Fruit fly (Drosophila melanogaster) whole organism, wandering third instar larva: ENCODE measurements around the gene CG15818.

Experiments
- Abd-B ChIP-seq: fragments of >200 bp; optimal IDR thresholded peaks from 2 replicates; lab custom pipeline; 2017; ENCODE audit warnings: missing biosample characterization, missing genetic modification characterization
- CG32264 ChIP-seq: fragments of 200-800 bp; sonication (Bioruptor generic); optimal IDR thresholded peaks from 2 replicates; lab custom pipeline; 2016; ENCODE audit warnings: missing biosample characterization, missing genetic modification characterization
- CG9705 ChIP-seq: fragments of 200-800 bp; sonication (Bioruptor generic); optimal IDR thresholded peaks from 2 replicates; lab custom pipeline; 2018; ENCODE audit warnings: missing biosample characterization, mild to moderate bottlenecking, missing genetic modification characterization
- CrebA ChIP-seq: fragments of 200-800 bp; sonication (Bioruptor generic); optimal IDR thresholded peaks from 2 replicates; lab custom pipeline; 2016; ENCODE audit warnings: missing biosample characterization, mild to moderate bottlenecking, missing genetic modification characterization, borderline replicate concordance
- Dfd ChIP-seq: fragments of >200 bp; optimal IDR thresholded peaks from 2 replicates; lab custom pipeline; 2017; ENCODE audit warnings: missing biosample characterization, missing genetic modification characterization
- Dif ChIP-seq: fragments of 200-275, 200-300 bp; sonication (Bioruptor generic); optimal IDR thresholded peaks from 2 replicates; lab custom pipeline; 2018; ENCODE audit warnings: missing biosample characterization, missing genetic modification characterization; ENCODE audit not compliant: partially characterized antibody
- GATAd ChIP-seq: sonication (Bioruptor generic); optimal IDR thresholded peaks from 2 replicates; lab custom pipeline; 2016; ENCODE audit warnings: missing biosample characterization, missing genetic modification characterization
- HLH106 ChIP-seq: fragments of 200-800 bp; optimal IDR thresholded peaks from 3 replicates; lab custom pipeline; 2019; ENCODE audit warnings: missing biosample characterization, mild to moderate bottlenecking, missing genetic modification characterization, moderate library complexity
- Hnf4 ChIP-seq: fragments of 200-800 bp; sonication (Bioruptor generic); optimal IDR thresholded peaks from 2 replicates; lab custom pipeline; 2016; ENCODE audit warnings: missing biosample characterization, mild to moderate bottlenecking, missing genetic modification characterization
- Hr78 ChIP-seq: fragments of >200 bp; optimal IDR thresholded peaks from 2 replicates; lab custom pipeline; 2017; ENCODE audit warnings: missing biosample characterization, missing genetic modification characterization
- Hr83 ChIP-seq: fragments of 200-300 bp; sonication (Bioruptor generic); optimal IDR thresholded peaks from 2 replicates; lab custom pipeline; 2016; ENCODE audit warnings: missing biosample characterization, mild to moderate bottlenecking, missing genetic modification characterization, moderate library complexity; ENCODE audit not compliant: poor library complexity, severe bottlenecking
- Jra ChIP-seq: sonication (Bioruptor generic); optimal IDR thresholded peaks from 2 replicates; lab custom pipeline; 2016; ENCODE audit warnings: missing biosample characterization, missing genetic modification characterization
- Mio ChIP-seq: sonication (Bioruptor generic); optimal IDR thresholded peaks from 2 replicates; lab custom pipeline; 2016; ENCODE audit warnings: missing biosample characterization, missing genetic modification characterization
- Myc ChIP-seq: fragments of >200 bp; optimal IDR thresholded peaks from 2 replicates; lab custom pipeline; 2017
- N ChIP-seq: fragments of >200 bp; optimal IDR thresholded peaks from 2 replicates; lab custom pipeline; 2018; ENCODE audit warnings: missing biosample characterization, missing external identifiers, missing genetic modification characterization
- OdsH ChIP-seq: fragments of 200-800 bp; sonication (Bioruptor generic); optimal IDR thresholded peaks from 2 replicates; lab custom pipeline; 2016; ENCODE audit warnings: missing biosample characterization, mild to moderate bottlenecking, missing genetic modification characterization
- Rel ChIP-seq, 2 experiments: fragments of 200-800 bp; sonication (Bioruptor generic) in 1 of 2; optimal IDR thresholded peaks; 2 replicates in 1 of 2; 3 replicates in 1 of 2; lab custom pipeline; 2016 to 2019; ENCODE audit warnings: mild to moderate bottlenecking in 2 of 2, missing biosample characterization in 2 of 2, missing genetic modification characterization in 2 of 2, moderate library complexity in 1 of 2
- Sp1 ChIP-seq: fragments of 200-800 bp; sonication (Bioruptor generic); optimal IDR thresholded peaks from 3 replicates; lab custom pipeline; 2019; ENCODE audit warnings: missing biosample characterization, mild to moderate bottlenecking, missing genetic modification characterization, moderate library complexity
- Vsx2 ChIP-seq: fragments of 200-300, 225-300 bp; sonication (Bioruptor generic); optimal IDR thresholded peaks from 2 replicates; lab custom pipeline; 2018; ENCODE audit warnings: missing biosample characterization, missing genetic modification characterization; ENCODE audit not compliant: partially characterized antibody
- br ChIP-seq: fragments of 200-800 bp; sonication (Bioruptor generic); optimal IDR thresholded peaks from 2 replicates; lab custom pipeline; 2016; ENCODE audit warnings: missing biosample characterization, missing genetic modification characterization
- brk ChIP-seq: fragments of 200-800 bp; sonication (Bioruptor generic); optimal IDR thresholded peaks from 2 replicates; lab custom pipeline; 2016; ENCODE audit warnings: missing biosample characterization, mild to moderate bottlenecking, missing genetic modification characterization
- dl ChIP-seq, 2 experiments: fragments of 175-275, 200-275 bp in 1 of 2; fragments of 200-275 bp in 1 of 2; sonication (Bioruptor generic); optimal IDR thresholded peaks; lab custom pipeline; 2018; ENCODE audit warnings: mild to moderate bottlenecking in 2 of 2, missing biosample characterization in 2 of 2, missing genetic modification characterization in 2 of 2, moderate library complexity in 2 of 2; ENCODE audit not compliant: partially characterized antibody in 2 of 2, insufficient read depth in 1 of 2
- dmrt93B ChIP-seq: fragments of 200-800 bp; sonication (Bioruptor generic); optimal IDR thresholded peaks from 2 replicates; lab custom pipeline; 2018; ENCODE audit warnings: missing biosample characterization, mild to moderate bottlenecking, missing genetic modification characterization
- dsf ChIP-seq: sonication (Bioruptor generic); optimal IDR thresholded peaks from 2 replicates; lab custom pipeline; 2016; ENCODE audit warnings: missing biosample characterization, missing genetic modification characterization, borderline replicate concordance
- ey ChIP-seq: fragments of 200-800 bp; sonication (Bioruptor generic); optimal IDR thresholded peaks from 2 replicates; lab custom pipeline; 2016; ENCODE audit warnings: missing biosample characterization, missing genetic modification characterization
- foxo ChIP-seq, 2 experiments: fragments of 200-800 bp; sonication (Bioruptor generic); optimal IDR thresholded peaks; 2 replicates in 1 of 2; 3 replicates in 1 of 2; lab custom pipeline; 2016 to 2017; ENCODE audit warnings: missing biosample characterization in 2 of 2, missing genetic modification characterization in 2 of 2
- fru ChIP-seq: fragments of 200-800 bp; sonication (Bioruptor generic); optimal IDR thresholded peaks from 3 replicates; lab custom pipeline; 2016; ENCODE audit warnings: missing biosample characterization, mild to moderate bottlenecking, missing genetic modification characterization
- h ChIP-seq: fragments of 200-800 bp; sonication (Bioruptor generic); optimal IDR thresholded peaks from 3 replicates; lab custom pipeline; 2016; ENCODE audit warnings: missing biosample characterization, mild to moderate bottlenecking, missing genetic modification characterization
- jim ChIP-seq: fragments of 175-275, 200-325 bp; sonication (Bioruptor generic); optimal IDR thresholded peaks from 2 replicates; lab custom pipeline; 2016; ENCODE audit warnings: missing biosample characterization, mild to moderate bottlenecking, missing genetic modification characterization
- lola ChIP-seq: fragments of >200 bp; optimal IDR thresholded peaks from 2 replicates; lab custom pipeline; 2017; ENCODE audit warnings: missing biosample characterization, missing genetic modification characterization
- pan ChIP-seq: fragments of >200 bp; optimal IDR thresholded peaks from 2 replicates; lab custom pipeline; 2017
- psq ChIP-seq: fragments of 200-800 bp; sonication (Bioruptor generic); optimal IDR thresholded peaks from 3 replicates; lab custom pipeline; 2017; ENCODE audit warnings: missing biosample characterization, mild to moderate bottlenecking, missing genetic modification characterization, moderate library complexity
- rgr ChIP-seq: fragments of 200-800 bp; sonication (Bioruptor generic); optimal IDR thresholded peaks from 3 replicates; lab custom pipeline; 2016; ENCODE audit warnings: missing biosample characterization, mild to moderate bottlenecking, missing genetic modification characterization
- sage ChIP-seq: fragments of 200-800 bp; sonication (Bioruptor generic); optimal IDR thresholded peaks from 2 replicates; lab custom pipeline; 2016; ENCODE audit warnings: missing biosample characterization, mild to moderate bottlenecking, missing genetic modification characterization
- sv ChIP-seq: fragments of 200-800 bp; sonication (Bioruptor generic); optimal IDR thresholded peaks from 3 replicates; lab custom pipeline; 2016; ENCODE audit warnings: missing biosample characterization, missing genetic modification characterization
- tai ChIP-seq: sonication (Bioruptor generic); optimal IDR thresholded peaks from 2 replicates; lab custom pipeline; 2016; ENCODE audit warnings: missing biosample characterization, missing genetic modification characterization
- usp ChIP-seq: fragments of >200 bp; optimal IDR thresholded peaks from 2 replicates; lab custom pipeline; 2017; ENCODE audit warnings: missing biosample characterization, missing genetic modification characterization
- woc ChIP-seq: sonication (Bioruptor generic); optimal IDR thresholded peaks from 2 replicates; lab custom pipeline; 2016; ENCODE audit warnings: missing biosample characterization, mild to moderate bottlenecking, missing genetic modification characterization

Gene CG15818

dm6 chr2L:7420305-7421287 lies 9.9 kb downstream of the CG15818 start:
- TF ChIP-seq sv (GFP tag; lab: Kevin White, UChicago) = peak; percentile 49
- TF ChIP-seq ey = peak; percentile 91
- TF ChIP-seq Dif (GFP tag; lab: Kevin White, UChicago) = no peak
- peak; percentile 88 for TF ChIP-seq OdsH (GFP tag; lab: Kevin White, UChicago)
- no peak for TF ChIP-seq CG9705 (GFP tag; lab: Kevin White, UChicago)
- TF ChIP-seq h (GFP tag; lab: Kevin White, UChicago) = peak; percentile 90
- peak; percentile 37 for TF ChIP-seq Hr83 (GFP tag; lab: Kevin White, UChicago)
- TF ChIP-seq rgr (GFP tag; lab: Kevin White, UChicago) = peak; percentile 78
- TF ChIP-seq Abd-B = no peak
- no peak for TF ChIP-seq brk (GFP tag; lab: Kevin White, UChicago)
- TF ChIP-seq Vsx2 (GFP tag; lab: Kevin White, UChicago) = no peak
- peak in 1 of 2 experiments; percentile 89 for TF ChIP-seq foxo (GFP tag; optimal IDR thresholded peaks at IDR 0.05; lab: Kevin White, UChicago)
- TF ChIP-seq Dfd = peak; percentile 28
- TF ChIP-seq Myc (lab: Kevin White, UChicago) = no peak
- no peak for TF ChIP-seq GATAd
- peak; percentile 80 for TF ChIP-seq Hnf4 (GFP tag; lab: Kevin White, UChicago)
- peak; percentile 24 for TF ChIP-seq Rel (GFP tag; optimal IDR thresholded peaks at IDR 0.05; lab: Kevin White, UChicago)
- peak; percentile 24 for TF ChIP-seq Rel (tag; optimal IDR thresholded peaks at IDR 0.05; lab: Kevin White, UChicago)
- peak; percentile 88 for TF ChIP-seq woc
- peak; percentile 90 for TF ChIP-seq br
- TF ChIP-seq Sp1 = peak; percentile 87
- TF ChIP-seq dsf (GFP tag; lab: Kevin White, UChicago) = no peak
- TF ChIP-seq N (GFP tag; lab: Kevin White, UChicago) = no peak
- peak; percentile 85 for TF ChIP-seq CG32264
- no peak for TF ChIP-seq lola
- TF ChIP-seq sage = peak; percentile 73
- no peak for TF ChIP-seq jim (GFP tag; lab: Kevin White, UChicago)
- TF ChIP-seq Jra (GFP tag; lab: Kevin White, UChicago) = peak; percentile 45
- no peak for TF ChIP-seq usp
- TF ChIP-seq Hr78 = no peak
- peak; percentile 66 for TF ChIP-seq HLH106 (tag; lab: Kevin White, UChicago)
- peak; percentile 89 for TF ChIP-seq fru (GFP tag; lab: Kevin White, UChicago)
- TF ChIP-seq dmrt93B (GFP tag; lab: Kevin White, UChicago) = peak; percentile 65
- no peak for TF ChIP-seq pan (lab: Kevin White, UChicago)
- peak; percentile 67 for TF ChIP-seq tai (GFP tag; lab: Kevin White, UChicago)
- no peak for TF ChIP-seq CrebA (GFP tag; lab: Kevin White, UChicago)
- TF ChIP-seq dl (GFP tag; optimal IDR thresholded peaks at IDR 0.05; lab: Kevin White, UChicago; ENCODE audit: insufficient read depth in 1 of 2, partially characterized antibody in 2 of 2) = peak in 1 of 2 experiments; percentile 1
- no peak for TF ChIP-seq Mio (GFP tag; lab: Kevin White, UChicago)
- peak; percentile 66 for TF ChIP-seq psq (GFP tag; lab: Kevin White, UChicago)
